Worm (Caenorhabditis elegans) whole organism, L4 larva: ENCODE data around the gene F15H10.5.
"Not testable (repeated sequence)": the region's sequence is repeated elsewhere in the genome, so short reads cannot be mapped to it uniquely, and the experiment has no call there.

Source experiments
- D1046.2 ChIP-seq: fragments of 200-800 bp; sonication (Bioruptor generic); IDR thresholded peaks from 2 replicates; pipeline ENCODE4 v1.3.6; 2022; ENCODE audit warnings: missing genetic modification characterization, missing compliant biosample characterization
- ZK546.5 ChIP-seq, 2 experiments: sonication (generic microtip); optimal IDR thresholded peaks; 2 replicates each; lab custom pipeline; 2017; ENCODE audit warnings: missing biosample characterization in 2 of 2, missing genetic modification characterization in 2 of 2
- lin-15B ChIP-seq: fragments of 150-350 bp; sonication (generic microtip); optimal IDR thresholded peaks from 3 replicates; lab custom pipeline; 2014; ENCODE audit warnings: missing biosample characterization, missing genetic modification characterization
- mep-1 ChIP-seq: fragments of 150-350 bp; sonication (generic microtip); optimal IDR thresholded peaks from 3 replicates; lab custom pipeline; 2014; ENCODE audit warnings: missing biosample characterization, missing genetic modification characterization
- nhr-10 ChIP-seq: fragments of 150-350 bp; optimal IDR thresholded peaks from 2 replicates; lab custom pipeline; 2014; ENCODE audit warnings: missing biosample characterization, missing genetic modification characterization
- nhr-237 ChIP-seq: sonication (generic microtip); optimal IDR thresholded peaks from 2 replicates; lab custom pipeline; 2017; ENCODE audit warnings: missing biosample characterization, missing genetic modification characterization
- nhr-25 ChIP-seq: sonication (generic microtip); optimal IDR thresholded peaks from 2 replicates; lab custom pipeline; 2017; ENCODE audit warnings: missing genetic modification characterization, mild to moderate bottlenecking, missing compliant biosample characterization, antibody characterized with exemption, moderate library complexity, borderline replicate concordance; ENCODE audit not compliant: insufficient read depth
- nhr-76 ChIP-seq: fragments of 150-350 bp; optimal IDR thresholded peaks from 2 replicates; lab custom pipeline; 2014; ENCODE audit warnings: missing biosample characterization, missing genetic modification characterization
- unc-62 ChIP-seq, 3 experiments: fragments of 150-350 bp in 1 of 3; sonication (generic microtip); optimal IDR thresholded peaks in 2 of 3; peaks in 1 of 3; 1 replicate in 1 of 3; 2 replicates in 2 of 3; lab custom pipeline; 2014 to 2017; ENCODE audit warnings: missing biosample characterization in 3 of 3, missing genetic modification characterization in 3 of 3, missing genetic modification reagents in 3 of 3, missing genotype in 1 of 3

DNA sequence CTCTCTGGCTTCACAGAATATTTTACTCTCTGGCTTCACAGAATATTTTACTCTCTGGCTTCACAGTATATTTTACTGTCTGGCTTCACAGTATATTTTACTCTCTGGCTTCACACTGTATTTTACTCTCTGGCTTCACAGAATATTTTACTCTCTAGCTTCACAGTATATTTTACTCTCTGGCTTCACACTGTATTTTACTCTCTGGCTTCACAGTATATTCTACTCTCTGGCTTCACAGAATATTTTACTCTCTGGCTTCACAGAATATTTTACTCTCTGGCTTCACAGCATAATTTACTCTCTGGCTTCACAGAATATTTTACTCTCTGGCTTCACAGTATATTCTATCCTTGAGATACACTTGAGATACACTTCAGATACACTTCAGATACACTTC is 31.5 kb upstream of the F15H10.5 start:
- TF ChIP-seq ZK546.5 (tag; optimal IDR thresholded peaks at IDR 0.05; lab: Kevin White, UChicago); nhr-76 (tag; lab: Kevin White, UChicago); unc-62 (GFP tag; optimal IDR thresholded peaks at IDR 0.05 in 1 of 2; lab: Kevin White, UChicago); unc-62 (tag; optimal IDR thresholded peaks at IDR 0.05; lab: Kevin White, UChicago); nhr-10 (tag; lab: Kevin White, UChicago); mep-1 (tag; lab: Kevin White, UChicago); nhr-25 (tag; lab: Kevin White, UChicago); D1046.2 (GFP tag; lab: Robert Waterston, UW); nhr-237 (tag; lab: Kevin White, UChicago); lin-15B (tag; lab: Kevin White, UChicago): not testable (repeated sequence)
